Worm (Caenorhabditis elegans) whole organism, L1 larva: Measurements from ENCODE around the gene Y64G10A.2.

Source experiments
- C16A3.4 ChIP-seq: fragments of 150-350 bp; optimal IDR thresholded peaks from 2 replicates; lab custom pipeline; 2014; ENCODE audit warnings: missing biosample characterization, missing genetic modification characterization
- C34B4.2 ChIP-seq: sonication (generic microtip); optimal IDR thresholded peaks from 2 replicates; lab custom pipeline; 2017; ENCODE audit warnings: mild to moderate bottlenecking, missing genetic modification characterization, missing compliant biosample characterization
- F16B12.6 ChIP-seq: fragments of 150-350 bp; optimal IDR thresholded peaks from 2 replicates; lab custom pipeline; 2014; ENCODE audit warnings: missing biosample characterization, missing genetic modification characterization
- Y116A8C.19 ChIP-seq: sonication (generic microtip); optimal IDR thresholded peaks from 2 replicates; lab custom pipeline; 2016; ENCODE audit warnings: missing compliant biosample characterization, missing genetic modification characterization, borderline replicate concordance
- alr-1 ChIP-seq: fragments of 200-800 bp; sonication (Bioruptor generic); optimal IDR thresholded peaks from 2 replicates; lab custom pipeline; 2018; ENCODE audit warnings: borderline replicate concordance, mild to moderate bottlenecking, missing genetic modification characterization, missing compliant biosample characterization
- ceh-82 ChIP-seq, 3 experiments: fragments of 150-350 bp in 1 of 3; sonication (generic microtip) in 2 of 3; optimal IDR thresholded peaks; 2 replicates each; lab custom pipeline; 2014 to 2017; ENCODE audit warnings: missing biosample characterization in 3 of 3, missing genetic modification characterization in 3 of 3
- dsc-1 ChIP-seq: sonication (generic microtip); optimal IDR thresholded peaks from 2 replicates; lab custom pipeline; 2016; ENCODE audit warnings: mild to moderate bottlenecking, missing genetic modification characterization, missing compliant biosample characterization
- efl-1 ChIP-seq, 4 experiments: fragments of 150-350 bp; optimal IDR thresholded peaks in 3 of 4; peaks in 1 of 4; 1 replicate in 1 of 4; 2 replicates in 3 of 4; lab custom pipeline; 2014; ENCODE audit warnings: missing biosample characterization in 2 of 4, missing genetic modification characterization in 2 of 4, missing genetic modification reagents in 2 of 4
- egl-13 ChIP-seq: sonication (generic microtip); optimal IDR thresholded peaks from 2 replicates; lab custom pipeline; 2016; ENCODE audit warnings: missing genotype, missing genetic modification reagents, missing genetic modification characterization, missing compliant biosample characterization
- egl-27 ChIP-seq, 2 experiments: fragments of 150-350 bp in 1 of 2; sonication (generic microtip); optimal IDR thresholded peaks; 3 replicates each; lab custom pipeline; 2017 to 2018; ENCODE audit warnings: missing biosample characterization in 2 of 2, missing genetic modification characterization in 2 of 2, missing genetic modification reagents in 2 of 2
- elt-2 ChIP-seq: sonication (generic microtip); optimal IDR thresholded peaks from 2 replicates; lab custom pipeline; 2016; ENCODE audit warnings: missing genetic modification characterization, mild to moderate bottlenecking, inconsistent platforms, missing compliant biosample characterization, missing genetic modification reagents
- ets-5 ChIP-seq: fragments of 200-800 bp; sonication (Bioruptor generic); IDR thresholded peaks from 2 replicates; pipeline ENCODE4 v1.3.6; 2022; ENCODE audit warnings: missing genetic modification characterization, missing compliant biosample characterization
- fkh-10 ChIP-seq: sonication (generic microtip); optimal IDR thresholded peaks from 2 replicates; lab custom pipeline; 2017; ENCODE audit warnings: missing biosample characterization, missing genetic modification reagents, missing genetic modification characterization
- grh-1 ChIP-seq: fragments of 200-800 bp; sonication (Bioruptor generic); IDR thresholded peaks from 2 replicates; pipeline ENCODE4 v1.3.6; 2022; ENCODE audit warnings: missing genetic modification reagents, missing genetic modification characterization, missing compliant biosample characterization
- hpl-2 ChIP-seq: fragments of 150-350 bp; optimal IDR thresholded peaks from 2 replicates; lab custom pipeline; 2014; ENCODE audit warnings: missing biosample characterization, missing genetic modification reagents, missing genetic modification characterization
- jun-1 ChIP-seq: fragments of 150-350 bp; optimal IDR thresholded peaks from 2 replicates; lab custom pipeline; 2014; ENCODE audit warnings: missing biosample characterization, missing genetic modification reagents, missing genetic modification characterization
- lin-13 ChIP-seq: fragments of 150-350 bp; optimal IDR thresholded peaks from 2 replicates; lab custom pipeline; 2014; ENCODE audit warnings: missing biosample characterization, missing genetic modification reagents, missing genetic modification characterization
- mab-9 ChIP-seq: fragments of 200-800 bp; sonication (Bioruptor generic); IDR thresholded peaks from 2 replicates; pipeline ENCODE4 v1.3.6; 2022; ENCODE audit warnings: missing genetic modification reagents, missing genetic modification characterization, missing compliant biosample characterization
- mep-1 ChIP-seq: fragments of 150-350 bp; optimal IDR thresholded peaks from 2 replicates; lab custom pipeline; 2014; ENCODE audit warnings: missing biosample characterization, missing genetic modification characterization
- nhr-11 ChIP-seq: fragments of 150-350 bp; optimal IDR thresholded peaks from 2 replicates; lab custom pipeline; 2014; ENCODE audit warnings: missing biosample characterization, missing genetic modification characterization
- nhr-12 ChIP-seq: sonication (generic microtip); optimal IDR thresholded peaks from 2 replicates; lab custom pipeline; 2017; ENCODE audit warnings: missing biosample characterization, missing genetic modification characterization
- nhr-28 ChIP-seq: fragments of 150-350 bp; optimal IDR thresholded peaks from 2 replicates; lab custom pipeline; 2014; ENCODE audit warnings: missing biosample characterization, missing genetic modification characterization
- nhr-77 ChIP-seq: fragments of 150-350 bp; optimal IDR thresholded peaks from 2 replicates; lab custom pipeline; 2014; ENCODE audit warnings: missing biosample characterization, missing genetic modification characterization
- nhr-84 ChIP-seq: sonication (generic microtip); optimal IDR thresholded peaks from 2 replicates; lab custom pipeline; 2017; ENCODE audit warnings: missing biosample characterization, missing genetic modification characterization
- pqm-1 ChIP-seq: sonication (generic microtip); optimal IDR thresholded peaks from 3 replicates; lab custom pipeline; 2017; ENCODE audit warnings: missing biosample characterization, missing genetic modification characterization
- sox-4 ChIP-seq: sonication (generic microtip); optimal IDR thresholded peaks from 2 replicates; lab custom pipeline; 2016; ENCODE audit warnings: missing genetic modification characterization, missing compliant biosample characterization
- sptf-1 ChIP-seq: fragments of 150-350 bp; optimal IDR thresholded peaks from 2 replicates; lab custom pipeline; 2014; ENCODE audit warnings: missing biosample characterization, missing genetic modification characterization
- sup-37 ChIP-seq: fragments of 200-800 bp; sonication (Bioruptor generic); optimal IDR thresholded peaks from 2 replicates; lab custom pipeline; 2018; ENCODE audit warnings: mild to moderate bottlenecking, missing genetic modification characterization, missing compliant biosample characterization
- tbx-2 ChIP-seq: sonication (generic microtip); optimal IDR thresholded peaks from 2 replicates; lab custom pipeline; 2016; ENCODE audit warnings: missing genetic modification characterization, missing compliant biosample characterization
- unc-130 ChIP-seq: fragments of 150-350 bp; optimal IDR thresholded peaks from 2 replicates; lab custom pipeline; 2017; ENCODE audit warnings: missing biosample characterization, missing genetic modification characterization, inconsistent platforms
- unc-86 ChIP-seq: sonication (generic microtip); optimal IDR thresholded peaks from 2 replicates; lab custom pipeline; 2016; ENCODE audit warnings: missing genetic modification characterization, missing compliant biosample characterization
- xbp-1 ChIP-seq: sonication (generic microtip); optimal IDR thresholded peaks from 2 replicates; lab custom pipeline; 2016; ENCODE audit warnings: missing genetic modification characterization, missing compliant biosample characterization
- ztf-11 ChIP-seq, 2 experiments: sonication (generic microtip); optimal IDR thresholded peaks; 2 replicates each; lab custom pipeline; 2016 to 2017; ENCODE audit warnings: missing genetic modification characterization in 2 of 2, missing biosample characterization in 1 of 2, missing compliant biosample characterization in 1 of 2
- ztf-4 ChIP-seq: fragments of 150-350 bp; optimal IDR thresholded peaks from 2 replicates; lab custom pipeline; 2014; ENCODE audit warnings: missing biosample characterization, missing genetic modification characterization

The Y64G10A.2 gene

ce11 chrIV:14244357-14244756 is at the start of gene Y64G10A.2:
TSS of gene Y64G10A.2 (minus strand) at chrIV:14244457.
- TF ChIP-seq efl-1 (optimal IDR thresholded peaks at IDR 0.05; lab: Kevin White, UChicago) (no peak), efl-1 (GFP tag; optimal IDR thresholded peaks at IDR 0.05 in 1 of 2; lab: Kevin White, UChicago) (peak in 1 of 2 experiments; percentile 43), egl-13 (tag; lab: Kevin White, UChicago) (no peak)

DNA sequence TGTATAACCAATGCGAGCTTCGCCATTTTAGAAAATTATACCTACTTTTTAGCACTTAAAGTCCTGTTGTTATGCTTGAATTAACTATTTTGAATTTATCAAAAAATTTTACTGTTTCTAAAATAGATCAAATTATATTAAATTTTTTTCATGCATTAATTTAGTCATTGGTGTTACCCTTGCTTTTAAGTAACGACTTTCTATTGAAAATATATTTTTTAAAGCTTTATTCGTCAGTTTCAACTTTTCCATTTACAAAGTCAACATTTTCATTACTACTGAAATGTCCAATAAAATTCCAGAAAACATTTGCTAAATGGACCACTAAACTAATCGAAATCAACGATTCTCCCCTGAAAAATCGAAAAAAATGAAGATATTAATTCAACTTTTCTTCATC is 47.3 kb upstream of the Y64G10A.2 start, which contains the start of gene Y64G10A.7:
Gene Y64G10A.7 (plus strand): TSS at position 301 of the 400 bp plus-strand sequence.
- TF ChIP-seq mep-1 (tag; lab: Kevin White, UChicago) (no peak), mab-9 (no peak), egl-27 (tag; optimal IDR thresholded peaks at IDR 0.05; lab: Kevin White, UChicago) (no peak), pqm-1 (tag; lab: Kevin White, UChicago) (no peak), unc-86 (no peak), Y116A8C.19 (no peak), grh-1 (GFP tag; lab: Robert Waterston, UW) (no peak), nhr-11 (tag; lab: Kevin White, UChicago) (no peak), elt-2 (tag; lab: Kevin White, UChicago) (no peak), nhr-77 (no peak), fkh-10 (GFP tag; lab: Kevin White, UChicago) (no peak), C34B4.2 (tag; lab: Kevin White, UChicago) (no peak), dsc-1 (no peak)
- TF ChIP-seq, all 84 proteins: peak for 0

ce11 chrIV:14284920-14285319 is 40.7 kb upstream of the Y64G10A.2 start:
- TF ChIP-seq tbx-2 (no peak), efl-1 (optimal IDR thresholded peaks at IDR 0.05; lab: Kevin White, UChicago) (no peak), efl-1 (GFP tag; optimal IDR thresholded peaks at IDR 0.05 in 1 of 2; lab: Kevin White, UChicago) (peak in 1 of 2 experiments; percentile 78)

DNA sequence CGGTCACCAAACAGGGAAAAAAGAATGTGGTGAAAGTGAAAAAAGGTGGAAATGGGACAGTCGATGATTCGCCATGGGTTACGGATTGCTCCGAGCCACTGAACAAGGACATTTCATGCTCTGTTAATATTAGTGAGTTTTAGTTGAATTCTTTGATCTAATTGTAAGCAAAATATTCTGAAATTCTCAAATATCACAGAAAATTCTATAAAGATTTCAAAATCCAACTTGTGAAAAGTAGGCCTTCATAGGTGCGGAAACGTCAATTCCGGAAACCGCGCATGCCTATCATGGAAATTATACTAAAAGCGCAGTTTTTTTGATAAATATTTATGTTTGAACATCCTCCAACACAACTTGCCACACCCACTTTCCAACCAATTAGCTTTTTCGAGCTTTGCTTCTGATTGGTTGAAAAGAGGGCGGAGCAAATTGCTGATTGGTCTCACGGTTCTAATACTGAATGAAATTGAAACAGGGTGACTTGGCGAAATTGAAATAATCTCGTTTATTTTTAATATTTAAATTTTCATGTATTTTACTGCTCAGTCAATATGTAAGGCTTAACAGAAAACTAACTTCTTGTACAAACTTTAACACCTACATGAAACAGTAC is 32.6 kb upstream of the Y64G10A.2 start:
- no peak for TF ChIP-seq unc-130
- TF ChIP-seq egl-13 (tag; lab: Kevin White, UChicago) = peak; percentile 5
- TF ChIP-seq efl-1 (optimal IDR thresholded peaks at IDR 0.05; lab: Kevin White, UChicago) = no peak
- no peak for TF ChIP-seq efl-1 (GFP tag; optimal IDR thresholded peaks at IDR 0.05 in 1 of 2; lab: Kevin White, UChicago)

ce11 chrIV:14276160-14276559 is 31.9 kb upstream of the Y64G10A.2 start, which contains the start of gene ilcr-1:
TSS of gene ilcr-1 (plus strand) at chrIV:14276460.
- TF ChIP-seq nhr-12 (tag; lab: Kevin White, UChicago) (no peak), xbp-1 (tag; lab: Kevin White, UChicago) (no peak), nhr-28 (tag; lab: Kevin White, UChicago) (no peak), lin-13 (GFP tag; lab: Kevin White, UChicago) (no peak), sup-37 (GFP tag; lab: Kevin White, UChicago) (no peak), ets-5 (GFP tag; lab: Robert Waterston, UW) (no peak), hpl-2 (GFP tag; lab: Kevin White, UChicago) (no peak), jun-1 (tag; lab: Kevin White, UChicago) (no peak), F16B12.6 (tag; lab: Kevin White, UChicago) (no peak), ztf-4 (tag; lab: Kevin White, UChicago) (no peak), alr-1 (no peak), ztf-11 (tag; optimal IDR thresholded peaks at IDR 0.05; lab: Kevin White, UChicago) (no peak), C16A3.4 (tag; lab: Kevin White, UChicago) (no peak), ceh-82 (tag; optimal IDR thresholded peaks at IDR 0.05; lab: Kevin White, UChicago) (no peak), sptf-1 (tag; lab: Kevin White, UChicago) (no peak), nhr-84 (tag; lab: Kevin White, UChicago) (no peak), sox-4 (tag; lab: Kevin White, UChicago) (no peak)
